Fruit fly (Drosophila melanogaster): ENCODE data around the gene CG13898.

The CG13898 gene

dm6 chr3L:754612-755011 is 49.2 kb downstream of the CG13898 start:
- no peak for TF ChIP-seq cnc (optimal IDR thresholded peaks at IDR 0.05)
- TF ChIP-seq ovo (GFP tag; optimal IDR thresholded peaks at IDR 0.05): no peak
- TF ChIP-seq kay (GFP tag; ENCODE audit: borderline replicate concordance): no peak
- no peak for TF ChIP-seq cic (GFP tag; optimal IDR thresholded peaks at IDR 0.05)
- no peak for TF ChIP-seq CG5204 (GFP tag; optimal IDR thresholded peaks at IDR 0.05)
- TF ChIP-seq CG7101 (tag; optimal IDR thresholded peaks at IDR 0.05): no peak
- no peak for TF ChIP-seq CG12768 (GFP tag; optimal IDR thresholded peaks at IDR 0.05)
- no peak for TF ChIP-seq CG33017 (tag; optimal IDR thresholded peaks at IDR 0.05)
- TF ChIP-seq CG14711 (tag; optimal IDR thresholded peaks at IDR 0.05): no peak
- no peak for TF ChIP-seq Hr96 (GFP tag; optimal IDR thresholded peaks at IDR 0.05)
- no peak for TF ChIP-seq CG1620 (GFP tag; optimal IDR thresholded peaks at IDR 0.05)

dm6 chr3L:753568-754156 is 50.2 kb downstream of the CG13898 start:
- no peak for TF ChIP-seq CG14711 (tag; optimal IDR thresholded peaks at IDR 0.05)
- TF ChIP-seq CG33017 (tag; optimal IDR thresholded peaks at IDR 0.05): no peak
- no peak for TF ChIP-seq cnc (optimal IDR thresholded peaks at IDR 0.05)
- peak; percentile 79 for TF ChIP-seq CG12768 (GFP tag; optimal IDR thresholded peaks at IDR 0.05)
- peak; percentile 36 for TF ChIP-seq pad (GFP tag; optimal IDR thresholded peaks at IDR 0.05)
- TF ChIP-seq Crg-1 (GFP tag; optimal IDR thresholded peaks at IDR 0.05): no peak
- TF ChIP-seq tj (GFP tag; optimal IDR thresholded peaks at IDR 0.05): no peak
- no peak for TF ChIP-seq CG7045 (GFP tag; optimal IDR thresholded peaks at IDR 0.05)
- TF ChIP-seq kay (GFP tag; ENCODE audit: borderline replicate concordance): no peak
- TF ChIP-seq CG7101 (tag; optimal IDR thresholded peaks at IDR 0.05): no peak

All from whole organism, adult.